Fruit fly (Drosophila melanogaster) whole organism, wandering third instar larva: ENCODE data around the gene sens.

ENCODE experiments used
- CG32264 ChIP-seq: fragments of 200-800 bp; sonication (Bioruptor generic); optimal IDR thresholded peaks from 2 replicates; lab custom pipeline; 2016; ENCODE audit warnings: missing biosample characterization, missing genetic modification characterization
- Dfd ChIP-seq: fragments of >200 bp; optimal IDR thresholded peaks from 2 replicates; lab custom pipeline; 2017; ENCODE audit warnings: missing biosample characterization, missing genetic modification characterization
- Dif ChIP-seq: fragments of 200-275, 200-300 bp; sonication (Bioruptor generic); optimal IDR thresholded peaks from 2 replicates; lab custom pipeline; 2018; ENCODE audit warnings: missing biosample characterization, missing genetic modification characterization; ENCODE audit not compliant: partially characterized antibody
- GATAd ChIP-seq: sonication (Bioruptor generic); optimal IDR thresholded peaks from 2 replicates; lab custom pipeline; 2016; ENCODE audit warnings: missing biosample characterization, missing genetic modification characterization
- Hnf4 ChIP-seq: fragments of 200-800 bp; sonication (Bioruptor generic); optimal IDR thresholded peaks from 2 replicates; lab custom pipeline; 2016; ENCODE audit warnings: missing biosample characterization, mild to moderate bottlenecking, missing genetic modification characterization
- Hr78 ChIP-seq: fragments of >200 bp; optimal IDR thresholded peaks from 2 replicates; lab custom pipeline; 2017; ENCODE audit warnings: missing biosample characterization, missing genetic modification characterization
- Hr83 ChIP-seq: fragments of 200-300 bp; sonication (Bioruptor generic); optimal IDR thresholded peaks from 2 replicates; lab custom pipeline; 2016; ENCODE audit warnings: missing biosample characterization, mild to moderate bottlenecking, missing genetic modification characterization, moderate library complexity; ENCODE audit not compliant: poor library complexity, severe bottlenecking
- Myc ChIP-seq: fragments of >200 bp; optimal IDR thresholded peaks from 2 replicates; lab custom pipeline; 2017
- N ChIP-seq: fragments of >200 bp; optimal IDR thresholded peaks from 2 replicates; lab custom pipeline; 2018; ENCODE audit warnings: missing biosample characterization, missing external identifiers, missing genetic modification characterization
- OdsH ChIP-seq: fragments of 200-800 bp; sonication (Bioruptor generic); optimal IDR thresholded peaks from 2 replicates; lab custom pipeline; 2016; ENCODE audit warnings: missing biosample characterization, mild to moderate bottlenecking, missing genetic modification characterization
- Rel ChIP-seq, 2 experiments: fragments of 200-800 bp; sonication (Bioruptor generic) in 1 of 2; optimal IDR thresholded peaks; 2 replicates in 1 of 2; 3 replicates in 1 of 2; lab custom pipeline; 2016 to 2019; ENCODE audit warnings: mild to moderate bottlenecking in 2 of 2, missing biosample characterization in 2 of 2, missing genetic modification characterization in 2 of 2, moderate library complexity in 1 of 2
- Sp1 ChIP-seq: fragments of 200-800 bp; sonication (Bioruptor generic); optimal IDR thresholded peaks from 3 replicates; lab custom pipeline; 2019; ENCODE audit warnings: missing biosample characterization, mild to moderate bottlenecking, missing genetic modification characterization, moderate library complexity
- Vsx2 ChIP-seq: fragments of 200-300, 225-300 bp; sonication (Bioruptor generic); optimal IDR thresholded peaks from 2 replicates; lab custom pipeline; 2018; ENCODE audit warnings: missing biosample characterization, missing genetic modification characterization; ENCODE audit not compliant: partially characterized antibody
- br ChIP-seq: fragments of 200-800 bp; sonication (Bioruptor generic); optimal IDR thresholded peaks from 2 replicates; lab custom pipeline; 2016; ENCODE audit warnings: missing biosample characterization, missing genetic modification characterization
- brk ChIP-seq: fragments of 200-800 bp; sonication (Bioruptor generic); optimal IDR thresholded peaks from 2 replicates; lab custom pipeline; 2016; ENCODE audit warnings: missing biosample characterization, mild to moderate bottlenecking, missing genetic modification characterization
- dmrt93B ChIP-seq: fragments of 200-800 bp; sonication (Bioruptor generic); optimal IDR thresholded peaks from 2 replicates; lab custom pipeline; 2018; ENCODE audit warnings: missing biosample characterization, mild to moderate bottlenecking, missing genetic modification characterization
- dsf ChIP-seq: sonication (Bioruptor generic); optimal IDR thresholded peaks from 2 replicates; lab custom pipeline; 2016; ENCODE audit warnings: missing biosample characterization, missing genetic modification characterization, borderline replicate concordance
- ey ChIP-seq: fragments of 200-800 bp; sonication (Bioruptor generic); optimal IDR thresholded peaks from 2 replicates; lab custom pipeline; 2016; ENCODE audit warnings: missing biosample characterization, missing genetic modification characterization
- foxo ChIP-seq, 2 experiments: fragments of 200-800 bp; sonication (Bioruptor generic); optimal IDR thresholded peaks; 2 replicates in 1 of 2; 3 replicates in 1 of 2; lab custom pipeline; 2016 to 2017; ENCODE audit warnings: missing biosample characterization in 2 of 2, missing genetic modification characterization in 2 of 2
- fru ChIP-seq: fragments of 200-800 bp; sonication (Bioruptor generic); optimal IDR thresholded peaks from 3 replicates; lab custom pipeline; 2016; ENCODE audit warnings: missing biosample characterization, mild to moderate bottlenecking, missing genetic modification characterization
- h ChIP-seq: fragments of 200-800 bp; sonication (Bioruptor generic); optimal IDR thresholded peaks from 3 replicates; lab custom pipeline; 2016; ENCODE audit warnings: missing biosample characterization, mild to moderate bottlenecking, missing genetic modification characterization
- jim ChIP-seq: fragments of 175-275, 200-325 bp; sonication (Bioruptor generic); optimal IDR thresholded peaks from 2 replicates; lab custom pipeline; 2016; ENCODE audit warnings: missing biosample characterization, mild to moderate bottlenecking, missing genetic modification characterization
- lola ChIP-seq: fragments of >200 bp; optimal IDR thresholded peaks from 2 replicates; lab custom pipeline; 2017; ENCODE audit warnings: missing biosample characterization, missing genetic modification characterization
- psq ChIP-seq: fragments of 200-800 bp; sonication (Bioruptor generic); optimal IDR thresholded peaks from 3 replicates; lab custom pipeline; 2017; ENCODE audit warnings: missing biosample characterization, mild to moderate bottlenecking, missing genetic modification characterization, moderate library complexity
- rgr ChIP-seq: fragments of 200-800 bp; sonication (Bioruptor generic); optimal IDR thresholded peaks from 3 replicates; lab custom pipeline; 2016; ENCODE audit warnings: missing biosample characterization, mild to moderate bottlenecking, missing genetic modification characterization
- sage ChIP-seq: fragments of 200-800 bp; sonication (Bioruptor generic); optimal IDR thresholded peaks from 2 replicates; lab custom pipeline; 2016; ENCODE audit warnings: missing biosample characterization, mild to moderate bottlenecking, missing genetic modification characterization
- sv ChIP-seq: fragments of 200-800 bp; sonication (Bioruptor generic); optimal IDR thresholded peaks from 3 replicates; lab custom pipeline; 2016; ENCODE audit warnings: missing biosample characterization, missing genetic modification characterization
- tai ChIP-seq: sonication (Bioruptor generic); optimal IDR thresholded peaks from 2 replicates; lab custom pipeline; 2016; ENCODE audit warnings: missing biosample characterization, missing genetic modification characterization
- usp ChIP-seq: fragments of >200 bp; optimal IDR thresholded peaks from 2 replicates; lab custom pipeline; 2017; ENCODE audit warnings: missing biosample characterization, missing genetic modification characterization
- woc ChIP-seq: sonication (Bioruptor generic); optimal IDR thresholded peaks from 2 replicates; lab custom pipeline; 2016; ENCODE audit warnings: missing biosample characterization, mild to moderate bottlenecking, missing genetic modification characterization

The sens gene

DNA sequence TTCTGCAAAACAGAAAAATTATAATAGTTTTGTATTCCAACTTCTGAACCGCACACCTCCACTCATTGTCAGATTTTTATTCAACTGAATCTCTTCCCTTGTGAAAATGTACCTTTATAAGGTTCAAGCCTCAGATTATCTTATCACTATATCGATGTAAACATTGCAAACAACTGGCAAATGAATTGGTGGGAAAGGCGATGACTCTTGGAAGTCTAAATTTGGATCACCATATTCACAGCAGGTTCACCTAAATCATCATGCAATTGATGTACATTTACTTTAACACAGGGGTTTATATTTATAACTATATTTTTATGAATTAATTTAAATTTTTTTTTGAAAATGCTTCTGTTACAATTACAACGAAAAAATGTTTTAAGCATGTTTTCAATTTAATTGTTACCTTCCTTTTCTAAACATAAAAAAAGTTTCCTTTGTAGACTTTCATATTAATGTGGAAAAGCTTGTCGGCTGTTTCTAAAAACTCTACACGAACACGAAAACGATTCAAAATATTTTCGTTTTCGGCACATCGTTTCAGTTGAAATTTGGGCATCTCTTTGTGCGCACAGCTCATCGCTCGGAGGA is 39.5 kb upstream of the sens start, which contains the start of the genes CG10140 and CG14109:
TSS of gene CG10140 (minus strand) at position 101 of the 591 bp plus-strand sequence.
TSS of gene CG14109 (plus strand) at position 541 of the 591 bp plus-strand sequence.
- TF ChIP-seq sage (GFP tag; lab: Kevin White, UChicago) = no peak
- TF ChIP-seq psq = no peak
- TF ChIP-seq fru (GFP tag; lab: Kevin White, UChicago) = no peak
- no peak for TF ChIP-seq ey
- no peak for TF ChIP-seq br
- no peak for TF ChIP-seq woc (GFP tag; lab: Kevin White, UChicago)
- TF ChIP-seq Dfd (GFP tag; lab: Kevin White, UChicago) = no peak
- TF ChIP-seq dmrt93B (GFP tag; lab: Kevin White, UChicago) = no peak
- no peak for TF ChIP-seq jim (GFP tag; lab: Kevin White, UChicago)
- no peak for TF ChIP-seq rgr (GFP tag; lab: Kevin White, UChicago)
- no peak for TF ChIP-seq Sp1 (GFP tag; lab: Kevin White, UChicago)
- no peak for TF ChIP-seq CG32264 (GFP tag; lab: Kevin White, UChicago)
- no peak for TF ChIP-seq usp
- TF ChIP-seq Hnf4 = no peak
- TF ChIP-seq, all 38 proteins: peak for 0

DNA sequence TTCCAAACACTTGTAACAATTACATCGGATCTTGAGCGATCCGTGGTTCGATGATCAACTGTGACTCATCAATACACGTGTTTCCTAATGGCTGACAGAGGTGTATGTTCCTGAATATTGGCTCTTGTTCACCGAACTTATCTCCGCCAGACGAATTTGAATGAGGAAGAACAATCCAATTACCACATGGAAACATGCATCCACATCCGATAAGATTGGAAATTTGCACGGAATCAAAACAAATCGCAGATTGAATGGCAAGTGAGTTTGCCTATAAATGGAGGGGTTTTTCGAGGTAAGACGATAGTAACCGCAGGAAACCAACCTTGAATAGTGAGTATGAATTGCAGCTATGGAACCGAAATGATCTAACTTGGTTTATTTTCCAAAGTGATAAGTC is 36.7 kb upstream of the sens start, which contains the start of gene CG10725:
TSS of gene CG10725 (plus strand) at position 301 of the 400 bp plus-strand sequence.
- TF ChIP-seq CG32264 (GFP tag; lab: Kevin White, UChicago) = no peak
- no peak for TF ChIP-seq brk (GFP tag; lab: Kevin White, UChicago)
- no peak for TF ChIP-seq rgr (GFP tag; lab: Kevin White, UChicago)
- no peak for TF ChIP-seq Rel (GFP tag; optimal IDR thresholded peaks at IDR 0.05; lab: Kevin White, UChicago)
- no peak for TF ChIP-seq Rel (tag; optimal IDR thresholded peaks at IDR 0.05; lab: Kevin White, UChicago)
- no peak for TF ChIP-seq br
- TF ChIP-seq dmrt93B (GFP tag; lab: Kevin White, UChicago) = no peak
- no peak for TF ChIP-seq Vsx2 (GFP tag; lab: Kevin White, UChicago)
- no peak for TF ChIP-seq dsf (GFP tag; lab: Kevin White, UChicago)
- no peak for TF ChIP-seq jim (GFP tag; lab: Kevin White, UChicago)
- TF ChIP-seq Hr78 (GFP tag; lab: Kevin White, UChicago) = no peak
- TF ChIP-seq sage (GFP tag; lab: Kevin White, UChicago) = no peak
- TF ChIP-seq OdsH (GFP tag; lab: Kevin White, UChicago) = no peak
- TF ChIP-seq Hr83 (GFP tag; lab: Kevin White, UChicago) = no peak
- no peak for TF ChIP-seq sv (GFP tag; lab: Kevin White, UChicago)
- TF ChIP-seq Myc (lab: Kevin White, UChicago) = no peak
- no peak for TF ChIP-seq N (GFP tag; lab: Kevin White, UChicago)
- no peak for TF ChIP-seq Dfd (GFP tag; lab: Kevin White, UChicago)

DNA sequence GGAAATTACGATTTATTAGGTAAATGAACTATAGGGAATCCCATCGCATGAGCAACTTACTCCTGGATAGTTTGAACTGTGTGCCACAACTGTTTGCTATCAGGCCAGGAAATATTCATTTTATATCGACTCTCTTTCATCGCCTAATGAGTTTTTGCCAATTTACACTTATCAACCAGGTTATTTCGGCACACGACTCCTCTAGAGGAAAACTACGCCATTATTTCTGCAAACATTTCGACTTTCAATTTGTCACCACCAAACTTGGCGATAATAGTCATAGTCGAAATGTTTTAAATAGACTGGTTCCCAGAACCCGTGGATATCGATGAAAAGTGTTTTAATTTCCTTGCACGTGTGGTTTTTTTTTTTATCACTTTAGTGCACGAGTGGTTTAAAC is 36.1 kb upstream of the sens start, which contains the start of gene CG10154:
TSS of gene CG10154 (minus strand) at position 101 of the 400 bp plus-strand sequence.
- TF ChIP-seq Rel (GFP tag; optimal IDR thresholded peaks at IDR 0.05; lab: Kevin White, UChicago) (no peak), Rel (tag; optimal IDR thresholded peaks at IDR 0.05; lab: Kevin White, UChicago) (no peak), ey (no peak), OdsH (GFP tag; lab: Kevin White, UChicago) (no peak), tai (GFP tag; lab: Kevin White, UChicago) (no peak), Hr78 (GFP tag; lab: Kevin White, UChicago) (no peak), lola (no peak), Vsx2 (GFP tag; lab: Kevin White, UChicago) (no peak), dsf (GFP tag; lab: Kevin White, UChicago) (no peak), br (no peak), Dif (no peak), h (GFP tag; lab: Kevin White, UChicago) (no peak), CG32264 (GFP tag; lab: Kevin White, UChicago) (no peak), foxo (GFP tag; optimal IDR thresholded peaks at IDR 0.05; lab: Kevin White, UChicago) (no peak), GATAd (GFP tag; lab: Kevin White, UChicago) (no peak), jim (GFP tag; lab: Kevin White, UChicago) (no peak), Myc (lab: Kevin White, UChicago) (no peak), N (GFP tag; lab: Kevin White, UChicago) (no peak)

DNA sequence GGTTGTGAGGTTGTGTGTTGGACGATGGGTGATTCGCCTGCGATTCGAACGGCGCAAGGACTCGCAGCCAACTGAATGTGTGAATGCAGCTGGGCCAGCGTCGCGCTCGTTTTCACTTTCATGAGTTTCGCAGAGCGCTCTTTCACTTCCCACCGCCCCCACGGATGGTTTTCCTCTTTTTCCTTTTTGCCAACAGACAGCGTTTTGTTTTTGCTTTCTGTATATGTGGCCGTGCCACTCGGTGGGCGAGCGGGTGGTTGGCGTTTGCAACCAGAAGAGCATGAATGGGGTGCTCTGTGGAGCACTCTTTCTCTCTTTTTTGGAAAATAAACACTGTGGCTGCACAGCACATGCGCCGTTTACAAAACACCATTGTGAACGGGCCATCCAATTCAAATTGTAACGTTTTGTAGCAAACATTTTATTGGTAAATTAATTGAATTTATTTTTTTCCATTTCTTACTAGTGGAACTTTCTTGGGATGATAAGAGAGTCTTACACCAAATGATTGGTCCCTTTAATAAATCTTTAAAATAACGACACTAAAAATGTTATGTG is 34.3 kb upstream of the sens start, which contains the start of gene CG10713:
TSS of gene CG10713 (minus strand) at position 60 of the 558 bp plus-strand sequence.
- TF ChIP-seq Dif (no peak), Myc (lab: Kevin White, UChicago) (no peak), foxo (GFP tag; optimal IDR thresholded peaks at IDR 0.05; lab: Kevin White, UChicago) (no peak), tai (GFP tag; lab: Kevin White, UChicago) (no peak), Sp1 (GFP tag; lab: Kevin White, UChicago) (peak; percentile 5), brk (GFP tag; lab: Kevin White, UChicago) (no peak)
